Fruit fly (Drosophila melanogaster) whole organism, embryonic: Measurements from ENCODE around the gene CG32488.

Experiments
- BEAF-32 ChIP-seq: fragments of 200-800 bp; sonication (Bioruptor generic); optimal IDR thresholded peaks from 3 replicates; lab custom pipeline; 2017; ENCODE audit warnings: missing biosample characterization, missing genetic modification characterization, mild to moderate bottlenecking, moderate library complexity, missing genetic modification reagents
- BtbVII ChIP-seq: fragments of 200-800 bp; sonication (Bioruptor generic); optimal IDR thresholded peaks from 3 replicates; lab custom pipeline; 2017; ENCODE audit warnings: missing biosample characterization, mild to moderate bottlenecking, missing genetic modification characterization
- CG1024 ChIP-seq: fragments of 200-800 bp; sonication (Bioruptor generic); IDR thresholded peaks from 2 replicates; pipeline ENCODE4 v1.3.6; 2022; ENCODE audit warnings: missing biosample characterization, missing genetic modification characterization
- CG10321 ChIP-seq: fragments of 200-800 bp; sonication (Bioruptor generic); IDR thresholded peaks from 2 replicates; pipeline ENCODE4 v1.3.6; 2022; ENCODE audit warnings: missing biosample characterization, missing genetic modification characterization
- CG10431 ChIP-seq: fragments of 200-800 bp; sonication (Bioruptor generic); optimal IDR thresholded peaks from 3 replicates; lab custom pipeline; 2018; ENCODE audit warnings: missing biosample characterization, mild to moderate bottlenecking, missing genetic modification characterization
- CG11504 ChIP-seq: fragments of 200-800 bp; sonication (Bioruptor generic); optimal IDR thresholded peaks from 3 replicates; lab custom pipeline; 2019; ENCODE audit warnings: missing biosample characterization, mild to moderate bottlenecking, missing genetic modification characterization, moderate library complexity
- CG12071 ChIP-seq: fragments of 200-800 bp; sonication (Bioruptor generic); optimal IDR thresholded peaks from 3 replicates; lab custom pipeline; 2018; ENCODE audit warnings: missing biosample characterization, mild to moderate bottlenecking, missing genetic modification characterization
- CG12942 ChIP-seq: fragments of 200-800 bp; sonication (Bioruptor generic); optimal IDR thresholded peaks from 3 replicates; lab custom pipeline; 2016; ENCODE audit warnings: missing biosample characterization, missing genetic modification characterization
- CG14441 ChIP-seq: fragments of 200-800 bp; sonication (Bioruptor generic); IDR thresholded peaks from 2 replicates; pipeline ENCODE4 v1.3.6; 2022; ENCODE audit warnings: missing biosample characterization, missing genetic modification characterization
- CG15269 ChIP-seq: fragments of 200-800 bp; sonication (Bioruptor generic); optimal IDR thresholded peaks from 2 replicates; lab custom pipeline; 2018; ENCODE audit warnings: missing biosample characterization, mild to moderate bottlenecking, missing genetic modification characterization, moderate library complexity
- CG15601 ChIP-seq: fragments of 200-800 bp; sonication (Bioruptor generic); optimal IDR thresholded peaks from 3 replicates; lab custom pipeline; 2019; ENCODE audit warnings: missing biosample characterization, mild to moderate bottlenecking, missing genetic modification characterization, moderate library complexity
- CG18619 ChIP-seq: fragments of 200-800 bp; sonication (Bioruptor generic); optimal IDR thresholded peaks from 3 replicates; lab custom pipeline; 2017; ENCODE audit warnings: missing biosample characterization, mild to moderate bottlenecking, missing genetic modification characterization
- CG2116 ChIP-seq: fragments of 200-800 bp; sonication (Bioruptor generic); optimal IDR thresholded peaks from 3 replicates; lab custom pipeline; 2018; ENCODE audit warnings: missing biosample characterization, mild to moderate bottlenecking, missing genetic modification characterization
- CG2199 ChIP-seq: fragments of 200-800 bp; sonication (Bioruptor generic); IDR thresholded peaks from 3 replicates; pipeline ENCODE4 v1.3.6; 2022; ENCODE audit warnings: missing biosample characterization, missing genetic modification characterization
- CG34376 ChIP-seq: fragments of 200-800 bp; sonication (Bioruptor generic); optimal IDR thresholded peaks from 2 replicates; lab custom pipeline; 2018; ENCODE audit warnings: missing biosample characterization, mild to moderate bottlenecking, missing genetic modification characterization
- CG3847 ChIP-seq: fragments of 200-800 bp; sonication (Bioruptor generic); IDR thresholded peaks from 2 replicates; pipeline ENCODE4 v1.3.6; 2022; ENCODE audit warnings: missing biosample characterization, missing genetic modification characterization
- CG4282 ChIP-seq: fragments of 200-800 bp; sonication (Bioruptor generic); optimal IDR thresholded peaks from 2 replicates; lab custom pipeline; 2016; ENCODE audit warnings: missing biosample characterization, missing genetic modification characterization
- CG4404 ChIP-seq: fragments of 200-800 bp; sonication (Bioruptor generic); IDR thresholded peaks from 2 replicates; pipeline ENCODE4 v1.3.6; 2022; ENCODE audit warnings: missing biosample characterization, missing genetic modification characterization
- CG4424 ChIP-seq: fragments of 200-800 bp; sonication (Bioruptor generic); optimal IDR thresholded peaks from 3 replicates; lab custom pipeline; 2016; ENCODE audit warnings: missing biosample characterization, missing genetic modification characterization
- CG7987 ChIP-seq: fragments of 200-800 bp; sonication (Bioruptor generic); optimal IDR thresholded peaks from 2 replicates; lab custom pipeline; 2018; ENCODE audit warnings: missing biosample characterization, mild to moderate bottlenecking, missing genetic modification characterization, moderate library complexity
- CG8765 ChIP-seq: fragments of 200-800 bp; sonication (Bioruptor generic); IDR thresholded peaks from 2 replicates; pipeline ENCODE4 v1.3.6; 2022; ENCODE audit warnings: missing biosample characterization, missing genetic modification characterization
- CrebB ChIP-seq: fragments of 200-800 bp; sonication (Bioruptor generic); optimal IDR thresholded peaks from 3 replicates; lab custom pipeline; 2018; ENCODE audit warnings: missing biosample characterization, mild to moderate bottlenecking, missing genetic modification characterization
- D19B ChIP-seq: fragments of 200-800 bp; sonication (Bioruptor generic); optimal IDR thresholded peaks from 2 replicates; lab custom pipeline; 2017; ENCODE audit warnings: missing biosample characterization, mild to moderate bottlenecking, missing genetic modification characterization
- Dref ChIP-seq: fragments of 200-800 bp; sonication (Bioruptor generic); IDR thresholded peaks from 2 replicates; pipeline ENCODE4 v1.3.6; 2022; ENCODE audit warnings: missing biosample characterization, missing genetic modification characterization
- HLH4C ChIP-seq: fragments of 200-800 bp; sonication (Bioruptor generic); IDR thresholded peaks from 3 replicates; pipeline ENCODE4 v1.3.6; 2022; ENCODE audit warnings: missing biosample characterization, missing genetic modification characterization; ENCODE audit not compliant: partially characterized antibody
- Meics ChIP-seq: fragments of 200-800 bp; sonication (Bioruptor generic); optimal IDR thresholded peaks from 2 replicates; lab custom pipeline; 2017; ENCODE audit warnings: missing biosample characterization, mild to moderate bottlenecking, missing genetic modification characterization
- Myb ChIP-seq: fragments of 200-800 bp; sonication (Bioruptor generic); optimal IDR thresholded peaks from 2 replicates; lab custom pipeline; 2016; ENCODE audit warnings: missing biosample characterization, missing genetic modification characterization
- Optix ChIP-seq: fragments of 200-800 bp; sonication (Bioruptor generic); IDR thresholded peaks from 3 replicates; pipeline ENCODE4 v1.3.6; 2022; ENCODE audit warnings: missing biosample characterization, missing genetic modification characterization
- Rfx ChIP-seq: fragments of 200-800 bp; sonication (Bioruptor generic); IDR thresholded peaks from 2 replicates; pipeline ENCODE4 v1.3.6; 2022; ENCODE audit warnings: missing biosample characterization, missing genetic modification characterization
- abd-A ChIP-seq: fragments of 200-800 bp; sonication (Bioruptor generic); optimal IDR thresholded peaks from 3 replicates; lab custom pipeline; 2019; ENCODE audit warnings: missing biosample characterization, mild to moderate bottlenecking, missing genetic modification characterization, moderate library complexity
- ase ChIP-seq: fragments of 200-800 bp; sonication (Bioruptor generic); IDR thresholded peaks from 3 replicates; pipeline ENCODE4 v1.3.6; 2022; ENCODE audit warnings: missing biosample characterization, missing genetic modification characterization
- bigmax ChIP-seq: fragments of 200-800 bp; sonication (Bioruptor generic); optimal IDR thresholded peaks from 2 replicates; lab custom pipeline; 2018; ENCODE audit warnings: missing biosample characterization, mild to moderate bottlenecking, missing genetic modification characterization
- bowl ChIP-seq: fragments of 200-800 bp; sonication (Bioruptor generic); IDR thresholded peaks from 2 replicates; pipeline ENCODE4 v1.3.6; 2022; ENCODE audit warnings: missing biosample characterization, missing genetic modification characterization
- ci ChIP-seq: fragments of 200-800 bp; sonication (Bioruptor generic); IDR thresholded peaks from 3 replicates; pipeline ENCODE4 v1.3.6; 2022; ENCODE audit warnings: missing biosample characterization, missing genetic modification characterization
- dimm ChIP-seq: fragments of 200-800 bp; sonication (Bioruptor generic); IDR thresholded peaks from 2 replicates; pipeline ENCODE4 v1.3.6; 2022; ENCODE audit warnings: missing biosample characterization, missing genetic modification characterization
- dmrt99B ChIP-seq: fragments of 200-800 bp; sonication (Bioruptor generic); optimal IDR thresholded peaks from 2 replicates; lab custom pipeline; 2018; ENCODE audit warnings: missing biosample characterization, mild to moderate bottlenecking, missing genetic modification characterization, moderate library complexity
- emc ChIP-seq: fragments of 200-800 bp; sonication (Bioruptor generic); optimal IDR thresholded peaks from 2 replicates; lab custom pipeline; 2016; ENCODE audit warnings: missing biosample characterization, missing genetic modification characterization
- gsb ChIP-seq: fragments of 200-800 bp; sonication (Bioruptor generic); IDR thresholded peaks from 2 replicates; pipeline ENCODE4 v1.3.6; 2022; ENCODE audit warnings: missing biosample characterization, missing genetic modification characterization
- mld ChIP-seq: fragments of 200-800 bp; sonication (Bioruptor generic); IDR thresholded peaks from 3 replicates; pipeline ENCODE4 v1.3.6; 2022; ENCODE audit warnings: missing biosample characterization, missing genetic modification characterization; ENCODE audit not compliant: partially characterized antibody
- pita ChIP-seq: fragments of 200-800 bp; sonication (Bioruptor generic); optimal IDR thresholded peaks from 2 replicates; lab custom pipeline; 2017; ENCODE audit warnings: missing biosample characterization, mild to moderate bottlenecking, missing genetic modification characterization
- schlank ChIP-seq: fragments of 200-800 bp; sonication (Bioruptor generic); optimal IDR thresholded peaks from 2 replicates; lab custom pipeline; 2018; ENCODE audit warnings: missing biosample characterization, mild to moderate bottlenecking, missing genetic modification characterization
- seq ChIP-seq: fragments of 200-800 bp; sonication (Bioruptor generic); IDR thresholded peaks from 2 replicates; pipeline ENCODE4 v1.3.6; 2022; ENCODE audit warnings: missing biosample characterization, missing genetic modification characterization
- shn ChIP-seq: fragments of 200-800 bp; sonication (Bioruptor generic); optimal IDR thresholded peaks from 3 replicates; lab custom pipeline; 2016; ENCODE audit warnings: missing biosample characterization, missing genetic modification characterization
- sim ChIP-seq: fragments of 200-800 bp; sonication (Bioruptor generic); IDR thresholded peaks from 2 replicates; pipeline ENCODE4 v1.3.6; 2022; ENCODE audit warnings: missing biosample characterization, missing genetic modification characterization
- slbo ChIP-seq: fragments of 200-800 bp; sonication (Bioruptor generic); IDR thresholded peaks from 2 replicates; pipeline ENCODE4 v1.3.6; 2022; ENCODE audit warnings: missing biosample characterization, missing genetic modification characterization
- sob ChIP-seq: fragments of 200-800 bp; sonication (Bioruptor generic); IDR thresholded peaks from 2 replicates; pipeline ENCODE4 v1.3.6; 2022; ENCODE audit warnings: missing biosample characterization, missing genetic modification characterization
- sr ChIP-seq: fragments of 200-800 bp; sonication (Bioruptor generic); IDR thresholded peaks from 3 replicates; pipeline ENCODE4 v1.3.6; 2022; ENCODE audit warnings: missing biosample characterization, missing genetic modification characterization
- tna ChIP-seq: fragments of 200-800 bp; sonication (Bioruptor generic); IDR thresholded peaks from 2 replicates; pipeline ENCODE4 v1.3.6; 2022; ENCODE audit warnings: missing biosample characterization, missing genetic modification characterization; ENCODE audit not compliant: partially characterized antibody
- trem ChIP-seq: fragments of 200-800 bp; optimal IDR thresholded peaks from 3 replicates; lab custom pipeline; 2019; ENCODE audit warnings: missing biosample characterization, mild to moderate bottlenecking, missing genetic modification characterization, moderate library complexity
- vfl ChIP-seq: fragments of 200-800 bp; sonication (Bioruptor generic); optimal IDR thresholded peaks from 2 replicates; lab custom pipeline; 2016; ENCODE audit warnings: missing biosample characterization, missing genetic modification characterization
- wek ChIP-seq: fragments of 200-800 bp; sonication (Bioruptor generic); optimal IDR thresholded peaks from 3 replicates; lab custom pipeline; 2018; ENCODE audit warnings: missing biosample characterization, mild to moderate bottlenecking, missing genetic modification characterization, moderate library complexity

CG32488 gene

DNA sequence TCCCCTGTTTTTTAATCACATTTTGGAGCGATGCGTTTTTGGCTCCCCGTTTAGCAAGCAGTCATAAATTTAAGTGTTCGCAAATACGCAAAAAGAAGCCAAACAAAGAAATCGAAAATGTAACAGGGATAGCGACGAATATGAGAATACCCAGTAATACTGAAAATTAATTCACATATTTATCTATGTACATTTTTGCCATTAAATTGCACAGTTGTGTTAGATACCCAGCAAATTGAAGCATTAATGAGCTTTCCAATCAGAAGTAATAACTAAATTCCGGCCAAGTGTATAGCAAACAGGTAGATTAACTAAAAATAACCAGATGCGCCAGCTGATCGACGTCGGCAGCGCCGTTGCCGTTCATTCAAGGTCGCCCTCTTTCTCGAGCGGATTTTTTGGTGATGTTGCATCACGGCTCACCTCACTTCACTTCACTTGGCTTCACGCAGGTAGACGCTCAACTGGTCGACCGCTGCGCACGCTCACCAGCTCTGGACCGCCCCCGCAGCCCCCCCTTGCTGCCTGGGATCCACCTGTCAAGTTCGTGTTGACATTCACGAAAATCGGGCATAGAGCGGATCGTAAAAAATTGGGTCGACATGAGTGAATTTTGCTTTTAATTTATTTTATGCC, 21.2 kb upstream of the CG32488 start (continued):
- TF ChIP-seq HLH4C (no peak), CG15269 (tag; lab: Kevin White, UChicago) (peak; percentile 28), bowl (GFP tag; lab: Robert Waterston, UW) (no peak), CG12071 (GFP tag; lab: Kevin White, UChicago) (no peak), dmrt99B (no peak), BEAF-32 (GFP tag; lab: Kevin White, UChicago) (no peak), vfl (GFP tag; lab: Kevin White, UChicago) (peak; percentile 13), ase (no peak), mld (no peak), pita (GFP tag; lab: Kevin White, UChicago) (no peak), Meics (GFP tag; lab: Kevin White, UChicago) (no peak), CG8765 (GFP tag; lab: Robert Waterston, UW) (no peak), CG11504 (tag; lab: Kevin White, UChicago) (peak; percentile 2), BtbVII (no peak), abd-A (tag; lab: Kevin White, UChicago) (peak; percentile 11), schlank (tag; lab: Kevin White, UChicago) (no peak), CG4282 (GFP tag; lab: Kevin White, UChicago) (no peak), CG14441 (peak; percentile 29; the same call in 1 of the 2 replicates), CG10431 (no peak), trem (tag; lab: Kevin White, UChicago) (no peak), Rfx (GFP tag; lab: Robert Waterston, UW) (no peak), CG12942 (no peak), CG4404 (GFP tag; lab: Robert Waterston, UW) (no peak), CG15601 (no peak), CG2116 (GFP tag; lab: Kevin White, UChicago) (no peak), Myb (GFP tag; lab: Kevin White, UChicago) (no peak), CrebB (tag; lab: Kevin White, UChicago) (no peak), sr (0 out of 3 replicates have a peak, but pooled peaks have one; percentile 18), wek (GFP tag; lab: Kevin White, UChicago) (no peak), shn (no peak), CG18619 (GFP tag; lab: Kevin White, UChicago) (no peak), D19B (peak; percentile 73), Dref (GFP tag; lab: Robert Waterston, UW) (no peak), emc (GFP tag; lab: Kevin White, UChicago) (no peak), CG7987 (GFP tag; lab: Kevin White, UChicago) (peak; percentile 53), dimm (GFP tag; lab: Robert Waterston, UW) (no peak), CG2199 (GFP tag; lab: Robert Waterston, UW) (no peak), CG1024 (GFP tag; lab: Robert Waterston, UW) (no peak), gsb (GFP tag; lab: Robert Waterston, UW) (no peak), CG3847 (GFP tag; lab: Robert Waterston, UW) (no peak), CG4424 (GFP tag; lab: Kevin White, UChicago) (no peak), sob (no peak), seq (GFP tag; lab: Robert Waterston, UW) (no peak), ci (no peak), bigmax (GFP tag; lab: Kevin White, UChicago) (no peak), sim (GFP tag; lab: Robert Waterston, UW) (no peak), Optix (GFP tag; lab: Robert Waterston, UW) (no peak), CG34376 (no peak), tna (GFP tag; lab: Robert Waterston, UW) (no peak), CG10321 (GFP tag; lab: Robert Waterston, UW) (no peak), slbo (GFP tag; lab: Robert Waterston, UW) (0 out of 2 replicates have a peak, but pooled peaks have one; percentile 17)
